Worm (Caenorhabditis elegans) whole organism, young adult: ENCODE measurements around the gene F10D7.3.

Source experiments
- B0261.1 ChIP-seq: sonication (generic microtip); optimal IDR thresholded peaks from 2 replicates; lab custom pipeline; 2016; ENCODE audit warnings: mild to moderate bottlenecking, missing genetic modification characterization, moderate library complexity, missing compliant biosample characterization
- B0336.3 ChIP-seq: fragments of 200-800 bp; sonication (Bioruptor generic); IDR thresholded peaks from 2 replicates; pipeline ENCODE4 v1.3.6; 2022; ENCODE audit warnings: missing genetic modification characterization, missing compliant biosample characterization
- C06A6.2 ChIP-seq: fragments of 200-800 bp; sonication (Bioruptor generic); conservative IDR thresholded peaks from 2 replicates; pipeline ENCODE4 v1.3.6; 2022; ENCODE audit warnings: missing genetic modification characterization, missing compliant biosample characterization
- F10E7.11 ChIP-seq: sonication (generic microtip); optimal IDR thresholded peaks from 2 replicates; lab custom pipeline; 2017; ENCODE audit warnings: mild to moderate bottlenecking, missing genetic modification characterization, moderate library complexity, missing compliant biosample characterization
- F23B12.7 ChIP-seq: sonication (generic microtip); optimal IDR thresholded peaks from 2 replicates; lab custom pipeline; 2017; ENCODE audit warnings: missing genetic modification characterization, mild to moderate bottlenecking, missing compliant biosample characterization, antibody characterized with exemption, moderate library complexity; ENCODE audit not compliant: insufficient read depth
- F33H1.4 ChIP-seq: fragments of 200-800 bp; sonication (Bioruptor generic); IDR thresholded peaks from 2 replicates; pipeline ENCODE4 v1.3.6; 2022; ENCODE audit warnings: missing genetic modification reagents, missing genetic modification characterization, missing compliant biosample characterization
- K12H6.12 ChIP-seq: fragments of 200-800 bp; sonication (Bioruptor generic); optimal IDR thresholded peaks from 2 replicates; lab custom pipeline; 2018; ENCODE audit warnings: mild to moderate bottlenecking, missing genetic modification characterization, missing compliant biosample characterization
- Y56A3A.18 ChIP-seq: fragments of 200-800 bp; sonication (Bioruptor generic); IDR thresholded peaks from 2 replicates; pipeline ENCODE4 v1.3.6; 2022; ENCODE audit warnings: missing genetic modification reagents, missing genetic modification characterization, missing compliant biosample characterization
- Y67H2A.10 ChIP-seq: fragments of 200-800 bp; sonication (Bioruptor generic); conservative IDR thresholded peaks from 2 replicates; pipeline ENCODE4 v1.3.6; 2022; ENCODE audit warnings: missing genetic modification reagents, missing genetic modification characterization, missing compliant biosample characterization
- athp-1 ChIP-seq: sonication (generic microtip); optimal IDR thresholded peaks from 2 replicates; lab custom pipeline; 2017; ENCODE audit warnings: mild to moderate bottlenecking, missing genetic modification characterization, missing compliant biosample characterization
- attf-5 ChIP-seq: fragments of 200-800 bp; sonication (Bioruptor generic); optimal IDR thresholded peaks from 2 replicates; lab custom pipeline; 2018; ENCODE audit warnings: mild to moderate bottlenecking, missing genetic modification characterization, missing compliant biosample characterization
- bed-2 ChIP-seq: fragments of 200-800 bp; sonication (Bioruptor generic); IDR thresholded peaks from 2 replicates; pipeline ENCODE4 v1.3.6; 2022; ENCODE audit warnings: missing genetic modification reagents, missing genetic modification characterization, missing compliant biosample characterization
- cebp-2 ChIP-seq: fragments of 200-800 bp; sonication (Bioruptor generic); IDR thresholded peaks from 2 replicates; pipeline ENCODE4 v1.3.6; 2022; ENCODE audit warnings: missing genetic modification characterization, missing compliant biosample characterization
- ceh-27 ChIP-seq: fragments of 200-800 bp; sonication (Bioruptor generic); optimal IDR thresholded peaks from 2 replicates; lab custom pipeline; 2018; ENCODE audit warnings: mild to moderate bottlenecking, missing genetic modification characterization, moderate library complexity, missing compliant biosample characterization
- dox-1 ChIP-seq: fragments of 200-800 bp; sonication (Bioruptor generic); IDR thresholded peaks from 2 replicates; pipeline ENCODE4 v1.3.6; 2022; ENCODE audit warnings: missing genetic modification reagents, missing genetic modification characterization, missing compliant biosample characterization
- dpff-1 ChIP-seq: sonication (generic microtip); optimal IDR thresholded peaks from 2 replicates; lab custom pipeline; 2017; ENCODE audit warnings: mild to moderate bottlenecking, missing genetic modification characterization, missing compliant biosample characterization
- egl-44 ChIP-seq: fragments of 200-800 bp; sonication (Bioruptor generic); IDR thresholded peaks from 2 replicates; pipeline ENCODE4 v1.3.6; 2022; ENCODE audit warnings: missing genetic modification reagents, missing genetic modification characterization, missing compliant biosample characterization
- let-607 ChIP-seq, 2 experiments: fragments of 200-800 bp in 1 of 2; sonication (Bioruptor generic) in 1 of 2; sonication (generic microtip) in 1 of 2; optimal IDR thresholded peaks; 2 replicates each; lab custom pipeline; 2016 to 2018; ENCODE audit warnings: mild to moderate bottlenecking in 2 of 2, missing compliant biosample characterization in 2 of 2, missing genetic modification characterization in 2 of 2, moderate library complexity in 2 of 2, missing genotype in 1 of 2
- lin-26 ChIP-seq: fragments of 200-800 bp; sonication (Bioruptor generic); IDR thresholded peaks from 2 replicates; pipeline ENCODE4 v1.3.6; 2022; ENCODE audit warnings: missing genetic modification reagents, missing genetic modification characterization, missing compliant biosample characterization
- madf-10 ChIP-seq: sonication (generic microtip); optimal IDR thresholded peaks from 2 replicates; lab custom pipeline; 2016; ENCODE audit warnings: mild to moderate bottlenecking, missing genetic modification characterization, missing compliant biosample characterization
- madf-6 ChIP-seq: fragments of 200-800 bp; sonication (Bioruptor generic); IDR thresholded peaks from 2 replicates; pipeline ENCODE4 v1.3.6; 2022; ENCODE audit warnings: missing genetic modification reagents, missing genetic modification characterization, missing compliant biosample characterization
- madf-8 ChIP-seq: fragments of 200-800 bp; sonication (Bioruptor generic); conservative IDR thresholded peaks from 2 replicates; pipeline ENCODE4 v1.3.6; 2022; ENCODE audit warnings: missing genetic modification reagents, missing genetic modification characterization, missing compliant biosample characterization
- mcd-1 ChIP-seq: fragments of 200-800 bp; sonication (Bioruptor generic); IDR thresholded peaks from 2 replicates; pipeline ENCODE4 v1.3.6; 2022; ENCODE audit warnings: missing genetic modification reagents, missing genetic modification characterization, missing compliant biosample characterization
- mel-28 ChIP-seq: sonication (generic microtip); optimal IDR thresholded peaks from 2 replicates; lab custom pipeline; 2016; ENCODE audit warnings: borderline replicate concordance, mild to moderate bottlenecking, missing genetic modification characterization, missing compliant biosample characterization
- mes-4 ChIP-seq: sonication (generic microtip); optimal IDR thresholded peaks from 2 replicates; lab custom pipeline; 2016; ENCODE audit warnings: missing genotype, missing genetic modification characterization, missing compliant biosample characterization
- mxl-1 ChIP-seq: sonication (generic microtip); optimal IDR thresholded peaks from 2 replicates; lab custom pipeline; 2016; ENCODE audit warnings: missing genetic modification characterization, missing compliant biosample characterization
- nfya-2 ChIP-seq: fragments of 200-800 bp; sonication (Bioruptor generic); IDR thresholded peaks from 2 replicates; pipeline ENCODE4 v1.3.6; 2022; ENCODE audit warnings: missing genetic modification reagents, missing genetic modification characterization, missing compliant biosample characterization
- nfyb-1 ChIP-seq: fragments of 200-800 bp; sonication (Bioruptor generic); IDR thresholded peaks from 2 replicates; pipeline ENCODE4 v1.3.6; 2022; ENCODE audit warnings: missing genetic modification reagents, missing genetic modification characterization, missing compliant biosample characterization
- pbrm-1 ChIP-seq: fragments of 200-800 bp; sonication (Bioruptor generic); IDR thresholded peaks from 2 replicates; pipeline ENCODE4 v1.3.6; 2022; ENCODE audit warnings: missing genetic modification reagents, missing genetic modification characterization, missing compliant biosample characterization
- pha-4 ChIP-seq: fragments of 150-350 bp; sonication (generic microtip); optimal IDR thresholded peaks from 2 replicates; lab custom pipeline; 2014; ENCODE audit warnings: missing biosample characterization, missing genetic modification reagents, missing genetic modification characterization
- rcor-1 ChIP-seq: fragments of 200-800 bp; sonication (Bioruptor generic); IDR thresholded peaks from 2 replicates; pipeline ENCODE4 v1.3.6; 2022; ENCODE audit warnings: missing genetic modification reagents, missing genetic modification characterization, missing compliant biosample characterization
- rpc-1 ChIP-seq, 2 experiments: fragments of 150-350 bp in 1 of 2; sonication (generic microtip) in 1 of 2; optimal IDR thresholded peaks; 2 replicates each; lab custom pipeline; 2014 to 2018; ENCODE audit warnings: missing biosample characterization in 1 of 2, missing genetic modification characterization in 1 of 2, missing genetic modification reagents in 1 of 2, missing genotype in 1 of 2
- sea-2 ChIP-seq: fragments of 200-800 bp; sonication (Bioruptor generic); IDR thresholded peaks from 2 replicates; pipeline ENCODE4 v1.3.6; 2022; ENCODE audit warnings: missing genetic modification characterization, missing compliant biosample characterization
- snpc-1.1 ChIP-seq: sonication (generic microtip); optimal IDR thresholded peaks from 2 replicates; lab custom pipeline; 2017; ENCODE audit warnings: missing genetic modification characterization, mild to moderate bottlenecking, missing compliant biosample characterization, antibody characterized with exemption, moderate library complexity, missing genotype, missing genetic modification reagents; ENCODE audit not compliant: insufficient read depth
- sptf-2 ChIP-seq: fragments of 200-800 bp; sonication (Bioruptor generic); optimal IDR thresholded peaks from 2 replicates; lab custom pipeline; 2018; ENCODE audit warnings: mild to moderate bottlenecking, missing genetic modification characterization, missing compliant biosample characterization
- tbp1 ChIP-seq: fragments of 200-800 bp; sonication (Bioruptor generic); optimal IDR thresholded peaks from 2 replicates; lab custom pipeline; 2018; ENCODE audit warnings: mild to moderate bottlenecking, missing genetic modification characterization, missing compliant biosample characterization
- tbx-9 ChIP-seq: sonication (generic microtip); optimal IDR thresholded peaks from 2 replicates; lab custom pipeline; 2016; ENCODE audit warnings: borderline replicate concordance, missing genetic modification characterization, inconsistent platforms, missing compliant biosample characterization
- xnd-1 ChIP-seq: sonication (generic microtip); optimal IDR thresholded peaks from 2 replicates; lab custom pipeline; 2016; ENCODE audit warnings: missing genotype, missing genetic modification reagents, missing genetic modification characterization, missing compliant biosample characterization
- zim-3 ChIP-seq: sonication (generic microtip); optimal IDR thresholded peaks from 2 replicates; lab custom pipeline; 2017; ENCODE audit warnings: mild to moderate bottlenecking, missing genetic modification characterization, moderate library complexity, missing compliant biosample characterization
- ztf-26 ChIP-seq: sonication (generic microtip); optimal IDR thresholded peaks from 2 replicates; lab custom pipeline; 2017; ENCODE audit warnings: missing genetic modification characterization, missing compliant biosample characterization

The F10D7.3 gene

ce11 chrX:17412642-17413041, 38.2 kb upstream of the F10D7.3 start:
- TF ChIP-seq F33H1.4 (GFP tag; lab: Robert Waterston, UW) (no peak), snpc-1.1 (tag; lab: Kevin White, UChicago) (no peak), C06A6.2 (no peak), Y56A3A.18 (GFP tag; lab: Robert Waterston, UW) (no peak), mel-28 (no peak), B0336.3 (GFP tag; lab: Robert Waterston, UW) (no peak), nfya-2 (GFP tag; lab: Robert Waterston, UW) (no peak), pbrm-1 (GFP tag; lab: Robert Waterston, UW) (no peak), cebp-2 (no peak), mcd-1 (GFP tag; lab: Robert Waterston, UW) (no peak)

DNA sequence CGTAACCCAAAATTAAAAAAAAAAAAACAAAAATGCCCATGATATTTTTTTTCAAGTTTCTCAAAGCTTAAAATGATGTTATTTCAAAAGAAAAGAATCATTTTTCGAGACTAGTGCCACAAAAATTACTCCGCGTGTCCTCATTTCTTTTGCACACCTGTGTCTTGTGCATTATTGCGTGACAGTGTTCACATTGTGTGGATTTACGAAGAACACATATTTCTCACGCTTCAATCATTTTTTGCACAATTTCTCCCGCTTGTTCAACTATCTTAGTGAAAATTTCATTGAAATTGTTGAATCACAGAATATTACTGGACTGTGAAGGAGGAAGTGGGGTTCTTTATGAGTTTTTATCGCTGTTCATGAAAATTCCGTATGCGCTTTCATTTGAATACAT, 34.4 kb upstream of the F10D7.3 start:
- TF ChIP-seq zim-3 (tag; lab: Kevin White, UChicago) (no peak), let-607 (tag; optimal IDR thresholded peaks at IDR 0.05; lab: Kevin White, UChicago) (peak; percentile 59 to 60), madf-8 (GFP tag; lab: Robert Waterston, UW) (no peak)
- TF ChIP-seq, all 124 proteins: peak for 1

ce11 chrX:17403058-17403457, 28.6 kb upstream of the F10D7.3 start:
- no peak for TF ChIP-seq bed-2 (GFP tag; lab: Robert Waterston, UW)
- TF ChIP-seq mes-4 (tag; lab: Kevin White, UChicago), result no peak
- no peak for TF ChIP-seq F23B12.7
- TF ChIP-seq madf-10 (tag; lab: Kevin White, UChicago), result no peak
- no peak for TF ChIP-seq nfyb-1

ce11 chrX:17401264-17401663, 26.8 kb upstream of the F10D7.3 start, which contains the start of gene F11C7.6:
TSS of gene F11C7.6 (plus strand) at chrX:17401564.
- TF ChIP-seq ztf-26 (no peak), sea-2 (GFP tag; lab: Robert Waterston, UW) (no peak), Y67H2A.10 (GFP tag; lab: Robert Waterston, UW) (no peak), dpff-1 (tag; lab: Kevin White, UChicago) (no peak), F10E7.11 (tag; lab: Kevin White, UChicago) (no peak)

ce11 chrX:17400425-17400824, 26.0 kb upstream of the F10D7.3 start:
- no peak for TF ChIP-seq madf-6 (GFP tag; lab: Robert Waterston, UW)
- peak; percentile 56 for TF ChIP-seq lin-26
- TF ChIP-seq B0261.1 (tag; lab: Kevin White, UChicago), result peak; percentile 54
- peak; percentile 43; the same call in 1 of the 2 replicates for TF ChIP-seq dox-1 (GFP tag; lab: Robert Waterston, UW)
- TF ChIP-seq rpc-1 (optimal IDR thresholded peaks at IDR 0.05; lab: Kevin White, UChicago), result peak; percentile 42
- peak; percentile 65 for TF ChIP-seq rpc-1 (tag; optimal IDR thresholded peaks at IDR 0.05; lab: Kevin White, UChicago)
- peak; percentile 82 for TF ChIP-seq tbp1 (GFP tag; lab: Kevin White, UChicago)
- TF ChIP-seq mel-28, result no peak
- TF ChIP-seq sea-2 (GFP tag; lab: Robert Waterston, UW), result no peak

ce11 chrX:17398293-17398692, 23.9 kb upstream of the F10D7.3 start, which contains the start of gene F11C7.7:
TSS of gene F11C7.7 (plus strand) at chrX:17398593.
- TF ChIP-seq pha-4 (tag; lab: Kevin White, UChicago), result no peak
- TF ChIP-seq tbx-9, result no peak
- TF ChIP-seq egl-44 (GFP tag; lab: Robert Waterston, UW), result no peak
- no peak for TF ChIP-seq athp-1 (tag; lab: Kevin White, UChicago)
- TF ChIP-seq rcor-1 (GFP tag; lab: Robert Waterston, UW), result no peak
- no peak for TF ChIP-seq xnd-1 (tag; lab: Kevin White, UChicago)
- no peak for TF ChIP-seq mxl-1
- no peak for TF ChIP-seq mel-28
- TF ChIP-seq attf-5 (GFP tag; lab: Kevin White, UChicago), result no peak
- no peak for TF ChIP-seq snpc-1.1 (tag; lab: Kevin White, UChicago)
- no peak for TF ChIP-seq let-607 (tag; optimal IDR thresholded peaks at IDR 0.05; lab: Kevin White, UChicago)
- no peak for TF ChIP-seq rpc-1 (optimal IDR thresholded peaks at IDR 0.05; lab: Kevin White, UChicago)
- TF ChIP-seq rpc-1 (tag; optimal IDR thresholded peaks at IDR 0.05; lab: Kevin White, UChicago), result no peak
- no peak for TF ChIP-seq ceh-27
- no peak for TF ChIP-seq K12H6.12
- TF ChIP-seq sptf-2, result no peak
